ENCODE assay signal across 1 fruit fly cellular context in genomic region chr3L:199754-200596, dm6.
TF ChIP-seq lines count a peak whose summit lies in the region.

rno (minus strand) TSS chr3L:199762.
mri (plus strand) TSS chr3L:200174.

TF ChIP-seq in whole organism, embryonic, 481 proteins besides CTCF, POLR2A, EP300 and RAD21 (continued from another document and continues in another):
- TF ChIP-seq CG8944 (GFP tag; optimal IDR thresholded peaks at IDR 0.05; lab: Kevin White, UChicago) (no peak), CG13424 (tag; optimal IDR thresholded peaks at IDR 0.05; lab: Kevin White, UChicago) (peak; percentile 83), CG1529 (GFP tag; optimal IDR thresholded peaks at IDR 0.05; lab: Kevin White, UChicago) (no peak), Opbp (GFP tag; IDR thresholded peaks at IDR 0.05; lab: Robert Waterston, UW; ENCODE audit: partially characterized antibody) (peak; percentile 91), Med (GFP tag; lab: Kevin White, UChicago) (peak; percentile 77), nom (GFP tag; optimal IDR thresholded peaks at IDR 0.05; lab: Kevin White, UChicago) (no peak), Elba2 (GFP tag; optimal IDR thresholded peaks at IDR 0.05; lab: Kevin White, UChicago) (peak; percentile 7), pum (GFP tag; optimal IDR thresholded peaks at IDR 0.05; lab: Kevin White, UChicago) (peak; percentile 20), CG31224 (GFP tag; IDR thresholded peaks at IDR 0.05; lab: Robert Waterston, UW) (no peak; the same call in 1 of the 2 replicates), CG14860 (GFP tag; IDR thresholded peaks at IDR 0.05; lab: Robert Waterston, UW; ENCODE audit: partially characterized antibody) (peak; percentile 93), fd64A (GFP tag; optimal IDR thresholded peaks at IDR 0.05; lab: Kevin White, UChicago) (no peak), en (GFP tag; optimal IDR thresholded peaks at IDR 0.05; lab: Kevin White, UChicago) (no peak), emc (GFP tag; optimal IDR thresholded peaks at IDR 0.05; lab: Kevin White, UChicago) (no peak), Doc3 (GFP tag; IDR thresholded peaks at IDR 0.05; lab: Robert Waterston, UW; ENCODE audit: partially characterized antibody) (peak; percentile 91), CG6175 (GFP tag; IDR thresholded peaks at IDR 0.05; lab: Robert Waterston, UW) (no peak), Dll (GFP tag; IDR thresholded peaks at IDR 0.05; lab: Robert Waterston, UW; ENCODE audit: partially characterized antibody) (peak; percentile 95), slp2 (GFP tag; optimal IDR thresholded peaks at IDR 0.05; lab: Kevin White, UChicago) (no peak), fd3F (GFP tag; optimal IDR thresholded peaks at IDR 0.05; lab: Kevin White, UChicago) (peak; percentile 64), Tbp (GFP tag; optimal IDR thresholded peaks at IDR 0.05; lab: Kevin White, UChicago) (no peak), Sox102F (GFP tag; optimal IDR thresholded peaks at IDR 0.05; lab: Kevin White, UChicago) (peak; percentile 79), z (GFP tag; IDR thresholded peaks at IDR 0.05; lab: Robert Waterston, UW) (no peak), Deaf1 (tag; optimal IDR thresholded peaks at IDR 0.05; lab: Kevin White, UChicago) (no peak), CG2116 (GFP tag; optimal IDR thresholded peaks at IDR 0.05; lab: Kevin White, UChicago) (peak; percentile 99), Dek (tag; optimal IDR thresholded peaks at IDR 0.05; lab: Kevin White, UChicago) (peak; percentile 67), ERR (GFP tag; optimal IDR thresholded peaks at IDR 0.05; lab: Kevin White, UChicago) (no peak), CG12071 (GFP tag; optimal IDR thresholded peaks at IDR 0.05; lab: Kevin White, UChicago) (no peak), nerfin-1 (tag; optimal IDR thresholded peaks at IDR 0.05; lab: Kevin White, UChicago) (peak; percentile 36), gt (GFP tag; IDR thresholded peaks at IDR 0.05; lab: Robert Waterston, UW) (no peak), dan (GFP tag; IDR thresholded peaks at IDR 0.05; lab: Robert Waterston, UW) (no peak), CG18262 (tag; optimal IDR thresholded peaks at IDR 0.05; lab: Kevin White, UChicago) (peak; percentile 84), bowl (GFP tag; IDR thresholded peaks at IDR 0.05; lab: Robert Waterston, UW) (no peak), HmgD (GFP tag; optimal IDR thresholded peaks at IDR 0.05; lab: Kevin White, UChicago) (no peak), Hmx (GFP tag; optimal IDR thresholded peaks at IDR 0.05; lab: Kevin White, UChicago) (no peak), CG7745 (tag; optimal IDR thresholded peaks at IDR 0.05; lab: Kevin White, UChicago) (no peak), Kr (GFP tag; optimal IDR thresholded peaks at IDR 0.05; lab: Kevin White, UChicago) (no peak), CG7556 (GFP tag; optimal IDR thresholded peaks at IDR 0.05; lab: Kevin White, UChicago) (peak; percentile 69), CG4854 (GFP tag; optimal IDR thresholded peaks at IDR 0.05; lab: Kevin White, UChicago) (no peak), NC2α (GFP tag; optimal IDR thresholded peaks at IDR 0.05; lab: Kevin White, UChicago) (no peak), HmgZ (tag; optimal IDR thresholded peaks at IDR 0.05; lab: Kevin White, UChicago) (peak; percentile 2), CG11456 (GFP tag; IDR thresholded peaks at IDR 0.05; lab: Robert Waterston, UW) (peak; percentile 79), CG7987 (GFP tag; optimal IDR thresholded peaks at IDR 0.05; lab: Kevin White, UChicago) (no peak), bbx (GFP tag; IDR thresholded peaks at IDR 0.05; lab: Robert Waterston, UW; ENCODE audit: partially characterized antibody) (peak; percentile 95), Dbx (GFP tag; IDR thresholded peaks at IDR 0.05; lab: Robert Waterston, UW) (peak; percentile 81), knrl (GFP tag; IDR thresholded peaks at IDR 0.05; lab: Robert Waterston, UW; ENCODE audit: partially characterized antibody) (peak; percentile 95), CG16863 (GFP tag; optimal IDR thresholded peaks at IDR 0.05; lab: Kevin White, UChicago) (no peak), CG15073 (GFP tag; optimal IDR thresholded peaks at IDR 0.05; lab: Kevin White, UChicago) (no peak), CG1024 (GFP tag; IDR thresholded peaks at IDR 0.05; lab: Robert Waterston, UW) (no peak), GATAe (GFP tag; conservative IDR thresholded peaks at IDR 0.05; lab: Robert Waterston, UW) (no peak), B-H1 (GFP tag; IDR thresholded peaks at IDR 0.05; lab: Robert Waterston, UW) (peak; percentile 65; the same call in 2 of the 3 replicates), CG32772 (GFP tag; IDR thresholded peaks at IDR 0.05; lab: Robert Waterston, UW) (peak; percentile 79), CG14710 (tag; optimal IDR thresholded peaks at IDR 0.05; lab: Kevin White, UChicago) (peak; percentile 93), Sry-δ (GFP tag; optimal IDR thresholded peaks at IDR 0.05; lab: Kevin White, UChicago) (peak; percentile 81), CG32767 (GFP tag; IDR thresholded peaks at IDR 0.05; lab: Robert Waterston, UW) (peak; percentile 82), Ravus (GFP tag; IDR thresholded peaks at IDR 0.05; lab: Robert Waterston, UW) (peak; percentile 28), CG33557 (GFP tag; optimal IDR thresholded peaks at IDR 0.05; lab: Kevin White, UChicago) (peak; percentile 61), CG8388 (GFP tag; optimal IDR thresholded peaks at IDR 0.05; lab: Kevin White, UChicago) (peak; percentile 64), cg (GFP tag; optimal IDR thresholded peaks at IDR 0.05; lab: Kevin White, UChicago) (no peak), CG15696 (tag; optimal IDR thresholded peaks at IDR 0.05; lab: Kevin White, UChicago) (peak; percentile 71), rib (GFP tag; IDR thresholded peaks at IDR 0.05; lab: Robert Waterston, UW) (no peak), aop (GFP tag; IDR thresholded peaks at IDR 0.05; lab: Robert Waterston, UW) (no peak), CG3847 (GFP tag; IDR thresholded peaks at IDR 0.05; lab: Robert Waterston, UW) (peak; percentile 66; the same call in 1 of the 2 replicates), vvl (GFP tag; IDR thresholded peaks at IDR 0.05; lab: Robert Waterston, UW) (peak; percentile 81), sna (GFP tag; IDR thresholded peaks at IDR 0.05; lab: Robert Waterston, UW; ENCODE audit: partially characterized antibody) (peak; percentile 93), amos (GFP tag; IDR thresholded peaks at IDR 0.05; lab: Robert Waterston, UW; ENCODE audit: partially characterized antibody) (peak; percentile 96), CG18599 (GFP tag; optimal IDR thresholded peaks at IDR 0.05; lab: Kevin White, UChicago) (peak; percentile 69), CG7372 (GFP tag; IDR thresholded peaks at IDR 0.05; lab: Robert Waterston, UW) (peak; percentile 43; the same call in 1 of the 2 replicates), fd102C (GFP tag; optimal IDR thresholded peaks at IDR 0.05; lab: Kevin White, UChicago) (no peak), Mad (GFP tag; optimal IDR thresholded peaks at IDR 0.05; lab: Kevin White, UChicago) (peak; percentile 10), Aef1 (GFP tag; IDR thresholded peaks at IDR 0.05; lab: Robert Waterston, UW) (peak; percentile 47; the same call in 2 of the 3 replicates), CG3065 (GFP tag; optimal IDR thresholded peaks at IDR 0.05; lab: Kevin White, UChicago) (no peak), hbn (GFP tag; IDR thresholded peaks at IDR 0.05; lab: Robert Waterston, UW; ENCODE audit: partially characterized antibody) (peak; percentile 91), bab2 (GFP tag; optimal IDR thresholded peaks at IDR 0.05; lab: Kevin White, UChicago) (peak; percentile 51), CG2712 (tag; optimal IDR thresholded peaks at IDR 0.05; lab: Kevin White, UChicago) (peak; percentile 86), CG10431 (GFP tag; optimal IDR thresholded peaks at IDR 0.05; lab: Kevin White, UChicago) (no peak), jigr1 (GFP tag; IDR thresholded peaks at IDR 0.05; lab: Robert Waterston, UW) (peak; percentile 72; the same call in 1 of the 3 replicates), Usf (GFP tag; optimal IDR thresholded peaks at IDR 0.05; lab: Kevin White, UChicago) (peak; percentile 50), CG8924 (tag; optimal IDR thresholded peaks at IDR 0.05; lab: Kevin White, UChicago) (peak; percentile 85), D19B (GFP tag; optimal IDR thresholded peaks at IDR 0.05; lab: Kevin White, UChicago) (no peak), CG15514 (GFP tag; optimal IDR thresholded peaks at IDR 0.05; lab: Kevin White, UChicago) (peak; percentile 43), Dref (GFP tag; IDR thresholded peaks at IDR 0.05; lab: Robert Waterston, UW) (peak; percentile 83), ranshi (GFP tag; IDR thresholded peaks at IDR 0.05; lab: Robert Waterston, UW) (peak; percentile 83), ash1 (GFP tag; optimal IDR thresholded peaks at IDR 0.05; lab: Kevin White, UChicago) (no peak), psq (GFP tag; optimal IDR thresholded peaks at IDR 0.05; lab: Kevin White, UChicago) (no peak), Hand (GFP tag; optimal IDR thresholded peaks at IDR 0.05; lab: Kevin White, UChicago) (no peak), CG17385 (GFP tag; optimal IDR thresholded peaks at IDR 0.05; lab: Kevin White, UChicago) (peak; percentile 46), schlank (tag; optimal IDR thresholded peaks at IDR 0.05; lab: Kevin White, UChicago) (peak; percentile 25), CG12104 (GFP tag; optimal IDR thresholded peaks at IDR 0.05; lab: Kevin White, UChicago) (peak; percentile 67), insv (GFP tag; optimal IDR thresholded peaks at IDR 0.05; lab: Kevin White, UChicago) (no peak), CG8478 (optimal IDR thresholded peaks at IDR 0.05; lab: Kevin White, UChicago) (no peak), CG17328 (GFP tag; IDR thresholded peaks at IDR 0.05; lab: Robert Waterston, UW) (peak; percentile 78), corto (GFP tag; optimal IDR thresholded peaks at IDR 0.05; lab: Kevin White, UChicago) (no peak), ind (GFP tag; optimal IDR thresholded peaks at IDR 0.05; lab: Kevin White, UChicago) (peak; percentile 74), CG17568 (GFP tag; optimal IDR thresholded peaks at IDR 0.05; lab: Kevin White, UChicago) (no peak), HLH3B (GFP tag; IDR thresholded peaks at IDR 0.05; lab: Robert Waterston, UW) (peak; percentile 74), pnt (GFP tag; optimal IDR thresholded peaks at IDR 0.05; lab: Kevin White, UChicago) (no peak), tx (GFP tag; optimal IDR thresholded peaks at IDR 0.05; lab: Kevin White, UChicago) (no peak), dpn (GFP tag; optimal IDR thresholded peaks at IDR 0.05; lab: Kevin White, UChicago) (peak; percentile 6 to 75), Six4 (GFP tag; optimal IDR thresholded peaks at IDR 0.05; lab: Kevin White, UChicago) (peak; percentile 61), CG4424 (GFP tag; optimal IDR thresholded peaks at IDR 0.05; lab: Kevin White, UChicago) (peak; percentile 60), CG6854 (GFP tag; optimal IDR thresholded peaks at IDR 0.05; lab: Kevin White, UChicago) (no peak), chinmo (GFP tag; IDR thresholded peaks at IDR 0.05; lab: Robert Waterston, UW; ENCODE audit: partially characterized antibody) (peak; percentile 85; the same call in 2 of the 4 replicates), h (optimal IDR thresholded peaks at IDR 0.05; lab: Kevin White, UChicago) (no peak), Doc2 (GFP tag; IDR thresholded peaks at IDR 0.05; lab: Robert Waterston, UW) (no peak), CG7271 (tag; optimal IDR thresholded peaks at IDR 0.05; lab: Kevin White, UChicago) (no peak), ssp (GFP tag; IDR thresholded peaks at IDR 0.05; lab: Robert Waterston, UW) (peak; percentile 53), CG18764 (GFP tag; optimal IDR thresholded peaks at IDR 0.05; lab: Kevin White, UChicago) (peak; percentile 50), sob (GFP tag; IDR thresholded peaks at IDR 0.05; lab: Robert Waterston, UW) (peak; percentile 69), Hsf (GFP tag; optimal IDR thresholded peaks at IDR 0.05; lab: Kevin White, UChicago) (peak; percentile 9), luna (GFP tag; optimal IDR thresholded peaks at IDR 0.05; lab: Kevin White, UChicago) (no peak), sisA (GFP tag; IDR thresholded peaks at IDR 0.05; lab: Robert Waterston, UW) (peak; percentile 64; the same call in 1 of the 2 replicates), CG12769 (tag; optimal IDR thresholded peaks at IDR 0.05; lab: Kevin White, UChicago) (no peak), CHES-1-like (GFP tag; optimal IDR thresholded peaks at IDR 0.05; lab: Kevin White, UChicago) (no peak), CG12942 (GFP tag; optimal IDR thresholded peaks at IDR 0.05; lab: Kevin White, UChicago) (peak; percentile 63), nmo (GFP tag; optimal IDR thresholded peaks at IDR 0.05; lab: Kevin White, UChicago) (peak; percentile 86), onecut (GFP tag; IDR thresholded peaks at IDR 0.05; lab: Robert Waterston, UW) (peak; percentile 28), CG3407 (GFP tag; optimal IDR thresholded peaks at IDR 0.05; lab: Kevin White, UChicago) (no peak), eyg (GFP tag; optimal IDR thresholded peaks at IDR 0.05; lab: Kevin White, UChicago) (no peak), dati (GFP tag; IDR thresholded peaks at IDR 0.05; lab: Robert Waterston, UW) (peak; percentile 46; the same call in 1 of the 2 replicates), sens-2 (GFP tag; IDR thresholded peaks at IDR 0.05; lab: Robert Waterston, UW) (peak; percentile 35; the same call in 1 of the 2 replicates), CG4328 (GFP tag; optimal IDR thresholded peaks at IDR 0.05; lab: Kevin White, UChicago) (peak; percentile 55), CG3281 (GFP tag; optimal IDR thresholded peaks at IDR 0.05; lab: Kevin White, UChicago) (peak; percentile 48), ara (GFP tag; IDR thresholded peaks at IDR 0.05; lab: Robert Waterston, UW) (peak; percentile 56; the same call in 1 of the 2 replicates), CG1647 (GFP tag; optimal IDR thresholded peaks at IDR 0.05; lab: Kevin White, UChicago) (no peak), Gug (GFP tag; IDR thresholded peaks at IDR 0.05; lab: Robert Waterston, UW) (peak; percentile 58; the same call in 3 of the 4 replicates), CG11723 (GFP tag; optimal IDR thresholded peaks at IDR 0.05; lab: Kevin White, UChicago) (no peak), twi (tag; optimal IDR thresholded peaks at IDR 0.05; lab: Kevin White, UChicago) (peak; percentile 62), odd (GFP tag; optimal IDR thresholded peaks at IDR 0.05; lab: Kevin White, UChicago) (peak; percentile 21), lola (GFP tag; optimal IDR thresholded peaks at IDR 0.05; lab: Kevin White, UChicago) (peak in 1 of 3 experiments; percentile 83), gro (GFP tag; optimal IDR thresholded peaks at IDR 0.05; lab: Kevin White, UChicago) (no peak), HLH4C (GFP tag; IDR thresholded peaks at IDR 0.05; lab: Robert Waterston, UW; ENCODE audit: partially characterized antibody) (peak; percentile 91), dm (GFP tag; optimal IDR thresholded peaks at IDR 0.05; lab: Kevin White, UChicago) (no peak), fd96Cb (tag; optimal IDR thresholded peaks at IDR 0.05; lab: Kevin White, UChicago) (peak; percentile 79)
